Worm (Caenorhabditis elegans) whole organism, early embryonic: ENCODE data around the gene emb-30.

ENCODE experiments used
- B0310.2 ChIP-seq: sonication (generic microtip); optimal IDR thresholded peaks from 2 replicates; lab custom pipeline; 2016; ENCODE audit warnings: mild to moderate bottlenecking, missing genetic modification characterization, missing compliant biosample characterization
- F13C5.2 ChIP-seq: sonication (generic microtip); optimal IDR thresholded peaks from 2 replicates; lab custom pipeline; 2017; ENCODE audit warnings: mild to moderate bottlenecking, missing genetic modification characterization, inconsistent platforms, missing compliant biosample characterization
- aly-1 ChIP-seq: sonication (generic microtip); optimal IDR thresholded peaks from 2 replicates; lab custom pipeline; 2016; ENCODE audit warnings: missing genetic modification characterization, missing compliant biosample characterization
- ama-1 ChIP-seq: fragments of 150-350 bp; optimal IDR thresholded peaks from 2 replicates; lab custom pipeline; 2014
- ceh-13 ChIP-seq: fragments of 200-800 bp; sonication (Bioruptor generic); optimal IDR thresholded peaks from 2 replicates; lab custom pipeline; 2018; ENCODE audit warnings: mild to moderate bottlenecking, missing genetic modification characterization, missing compliant biosample characterization
- ceh-36 ChIP-seq: sonication (generic microtip); optimal IDR thresholded peaks from 2 replicates; lab custom pipeline; 2016; ENCODE audit warnings: missing genetic modification characterization, inconsistent platforms, missing compliant biosample characterization
- ets-7 ChIP-seq: sonication (generic microtip); optimal IDR thresholded peaks from 2 replicates; lab custom pipeline; 2016; ENCODE audit warnings: missing genotype, missing genetic modification characterization, missing compliant biosample characterization
- flt-1 ChIP-seq: fragments of 200-800 bp; sonication (Bioruptor generic); IDR thresholded peaks from 2 replicates; pipeline ENCODE4 v1.3.6; 2022; ENCODE audit warnings: missing genetic modification characterization, missing compliant biosample characterization
- hmbx-1 ChIP-seq: sonication (generic microtip); optimal IDR thresholded peaks from 2 replicates; lab custom pipeline; 2016; ENCODE audit warnings: mild to moderate bottlenecking, missing genetic modification characterization, missing compliant biosample characterization
- hmg-4 ChIP-seq: fragments of 200-800 bp; sonication (Bioruptor generic); optimal IDR thresholded peaks from 2 replicates; lab custom pipeline; 2018; ENCODE audit warnings: mild to moderate bottlenecking, missing genetic modification characterization, missing compliant biosample characterization
- hnd-1 ChIP-seq: sonication (generic microtip); optimal IDR thresholded peaks from 2 replicates; lab custom pipeline; 2016; ENCODE audit warnings: missing genetic modification characterization, missing compliant biosample characterization
- pes-1 ChIP-seq: fragments of 200-800 bp; sonication (Bioruptor generic); IDR thresholded peaks from 2 replicates; pipeline ENCODE4 v1.3.6; 2022; ENCODE audit warnings: missing genetic modification reagents, missing genetic modification characterization, missing compliant biosample characterization
- scrt-1 ChIP-seq: fragments of 200-800 bp; sonication (Bioruptor generic); IDR thresholded peaks from 2 replicates; pipeline ENCODE4 v1.3.6; 2022; ENCODE audit warnings: missing genetic modification characterization, missing compliant biosample characterization
- sea-1 ChIP-seq: fragments of 200-800 bp; sonication (Bioruptor generic); conservative IDR thresholded peaks from 2 replicates; pipeline ENCODE4 v1.3.6; 2022; ENCODE audit warnings: missing genetic modification characterization, missing compliant biosample characterization
- tbx-11 ChIP-seq: fragments of 200-800 bp; sonication (Bioruptor generic); IDR thresholded peaks from 2 replicates; pipeline ENCODE4 v1.3.6; 2022; ENCODE audit warnings: missing genetic modification characterization, missing compliant biosample characterization
- tbx-37 ChIP-seq: fragments of 200-800 bp; sonication (Bioruptor generic); conservative IDR thresholded peaks from 2 replicates; pipeline ENCODE4 v1.3.6; 2022; ENCODE audit warnings: missing genetic modification reagents, missing genetic modification characterization, missing compliant biosample characterization
- tra-4 ChIP-seq: sonication (generic microtip); optimal IDR thresholded peaks from 2 replicates; lab custom pipeline; 2017; ENCODE audit warnings: missing genetic modification characterization, missing compliant biosample characterization

emb-30 gene

ce11 chrIII:9441133-9441532 is at the start of gene emb-30:
emb-30 (minus strand) TSS chrIII:9441460.
- TF ChIP-seq tra-4 (tag; lab: Kevin White, UChicago), result no peak
- TF ChIP-seq ama-1 (lab: Kevin White, UChicago), result no peak
- no peak for TF ChIP-seq ceh-36
- no peak for TF ChIP-seq tbx-11 (GFP tag; lab: Robert Waterston, UW)
- TF ChIP-seq pes-1, result no peak
- no peak for TF ChIP-seq sea-1 (GFP tag; lab: Robert Waterston, UW)
- no peak for TF ChIP-seq hmg-4 (GFP tag; lab: Kevin White, UChicago)
- no peak for TF ChIP-seq F13C5.2
- TF ChIP-seq ets-7, result no peak
- TF ChIP-seq flt-1 (GFP tag; lab: Robert Waterston, UW), result no peak

ce11 chrIII:9489798-9490197 is 48.5 kb upstream of the emb-30 start:
- TF ChIP-seq pes-1, result no peak
- no peak for TF ChIP-seq sea-1 (GFP tag; lab: Robert Waterston, UW)
- no peak for TF ChIP-seq ama-1 (lab: Kevin White, UChicago)
- TF ChIP-seq tra-4 (tag; lab: Kevin White, UChicago), result no peak
- TF ChIP-seq B0310.2, result no peak
- TF ChIP-seq ceh-13, result no peak
- TF ChIP-seq hmbx-1 (tag; lab: Kevin White, UChicago), result no peak
- TF ChIP-seq flt-1 (GFP tag; lab: Robert Waterston, UW), result no peak
- no peak for TF ChIP-seq scrt-1 (GFP tag; lab: Robert Waterston, UW)
- no peak for TF ChIP-seq tbx-11 (GFP tag; lab: Robert Waterston, UW)
- TF ChIP-seq ceh-36, result no peak
- no peak for TF ChIP-seq hmg-4 (GFP tag; lab: Kevin White, UChicago)
- no peak for TF ChIP-seq tbx-37 (GFP tag; lab: Robert Waterston, UW)
- no peak for TF ChIP-seq F13C5.2
- TF ChIP-seq ets-7, result no peak
- no peak for TF ChIP-seq aly-1 (tag; lab: Kevin White, UChicago)

ce11 chrIII:9488431-9488830 is 47.2 kb upstream of the emb-30 start, which contains the start of gene nlp-36:
nlp-36 (plus strand) TSS chrIII:9488731.
- TF ChIP-seq flt-1 (GFP tag; lab: Robert Waterston, UW) (no peak), ceh-36 (no peak), aly-1 (tag; lab: Kevin White, UChicago) (no peak), scrt-1 (GFP tag; lab: Robert Waterston, UW) (no peak), B0310.2 (no peak), sea-1 (GFP tag; lab: Robert Waterston, UW) (no peak), ama-1 (lab: Kevin White, UChicago) (no peak), ets-7 (no peak), hmg-4 (GFP tag; lab: Kevin White, UChicago) (no peak)

DNA sequence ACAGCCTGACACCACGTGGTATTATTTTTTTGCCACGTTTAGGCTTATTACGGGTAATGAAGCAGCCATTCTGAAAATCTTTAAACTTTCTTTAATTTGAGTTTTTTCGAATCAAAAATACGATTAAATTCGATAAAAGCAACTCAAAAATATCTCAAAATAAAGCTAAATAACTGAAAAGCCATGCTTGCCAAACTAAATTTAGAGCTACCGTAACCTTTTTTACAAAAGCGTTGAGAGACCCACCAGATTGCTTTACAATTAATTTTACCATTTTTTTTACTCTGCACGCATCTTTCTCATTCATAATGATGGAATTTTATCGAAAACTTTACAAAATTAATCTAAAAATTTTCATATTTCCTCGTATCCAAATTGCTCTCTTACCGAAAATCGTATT is 46.8 kb upstream of the emb-30 start:
- no peak for TF ChIP-seq tbx-37 (GFP tag; lab: Robert Waterston, UW)
- TF ChIP-seq ceh-13, result no peak
- TF ChIP-seq tbx-11 (GFP tag; lab: Robert Waterston, UW), result no peak
- TF ChIP-seq F13C5.2, result no peak
- TF ChIP-seq ama-1 (lab: Kevin White, UChicago), result no peak
- TF ChIP-seq scrt-1 (GFP tag; lab: Robert Waterston, UW), result no peak
- no peak for TF ChIP-seq ceh-36
- no peak for TF ChIP-seq hnd-1 (tag; lab: Kevin White, UChicago)
- TF ChIP-seq tra-4 (tag; lab: Kevin White, UChicago), result no peak
- no peak for TF ChIP-seq ets-7

ce11 chrIII:9487454-9487853 is 46.2 kb upstream of the emb-30 start:
- TF ChIP-seq scrt-1 (GFP tag; lab: Robert Waterston, UW) (no peak), ceh-36 (no peak), sea-1 (GFP tag; lab: Robert Waterston, UW) (no peak), flt-1 (GFP tag; lab: Robert Waterston, UW) (no peak), tbx-11 (GFP tag; lab: Robert Waterston, UW) (no peak), ama-1 (lab: Kevin White, UChicago) (no peak), tbx-37 (GFP tag; lab: Robert Waterston, UW) (no peak), F13C5.2 (no peak), hnd-1 (tag; lab: Kevin White, UChicago) (no peak), hmg-4 (GFP tag; lab: Kevin White, UChicago) (no peak), ets-7 (no peak), ceh-13 (no peak), pes-1 (no peak), aly-1 (tag; lab: Kevin White, UChicago) (no peak), B0310.2 (no peak)

DNA sequence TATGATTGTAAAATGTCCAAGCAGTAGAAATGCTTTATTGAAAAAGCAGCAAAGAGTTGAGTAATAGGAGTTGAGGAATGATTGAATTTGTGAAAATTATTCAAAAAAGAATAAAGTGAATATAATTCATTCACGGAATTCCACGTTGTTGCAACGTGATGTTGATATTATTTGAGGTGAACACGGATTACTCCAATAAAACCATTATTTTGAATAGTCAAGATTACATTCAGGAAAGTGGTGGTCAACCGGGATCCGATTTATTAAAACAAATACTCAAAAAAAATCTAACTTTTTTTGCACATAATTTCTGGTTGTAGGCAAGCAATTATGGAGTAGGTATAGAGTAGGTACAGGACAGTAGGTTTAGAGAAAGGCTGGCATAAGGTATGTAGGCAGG is 44.1 kb upstream of the emb-30 start, which contains the start of gene bre-3:
TSS of gene bre-3 (minus strand) at position 101 of the 400 bp plus-strand sequence.
- no peak for TF ChIP-seq pes-1
- no peak for TF ChIP-seq scrt-1 (GFP tag; lab: Robert Waterston, UW)
- no peak for TF ChIP-seq ama-1 (lab: Kevin White, UChicago)
- TF ChIP-seq ceh-36, result no peak

ce11 chrIII:9483716-9484115 is 42.5 kb upstream of the emb-30 start:
- TF ChIP-seq ceh-36 (no peak), tbx-37 (GFP tag; lab: Robert Waterston, UW) (no peak), tbx-11 (GFP tag; lab: Robert Waterston, UW) (no peak), ama-1 (lab: Kevin White, UChicago) (no peak), ceh-13 (no peak), flt-1 (GFP tag; lab: Robert Waterston, UW) (no peak), scrt-1 (GFP tag; lab: Robert Waterston, UW) (no peak)

DNA sequence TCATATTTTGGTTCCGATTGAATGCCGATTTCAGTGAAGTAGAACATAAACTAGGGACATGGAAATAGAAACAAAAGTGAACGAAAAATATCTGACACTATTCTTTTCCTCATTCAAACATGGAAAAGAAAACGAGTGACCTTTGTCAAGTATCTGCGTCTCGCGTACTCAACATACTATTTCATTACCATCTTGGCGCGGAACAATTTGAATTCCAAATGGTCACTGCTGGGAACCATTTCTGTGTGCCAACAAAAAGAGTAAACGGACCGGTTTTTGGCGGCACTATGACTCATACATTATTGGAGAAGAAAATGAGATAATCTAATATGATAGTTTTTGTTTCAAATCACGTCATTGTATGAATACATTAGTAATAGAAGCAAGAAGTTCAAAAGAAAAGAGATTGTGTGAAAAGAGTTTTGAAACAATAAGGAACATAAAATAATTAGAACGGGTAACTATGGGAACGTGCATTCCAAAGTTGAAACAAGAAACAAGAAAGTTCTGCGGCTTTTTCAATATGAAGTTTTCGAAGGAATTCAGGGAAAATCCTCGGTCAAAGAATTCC is 41.2 kb upstream of the emb-30 start:
- TF ChIP-seq hnd-1 (tag; lab: Kevin White, UChicago), result no peak
